Fruit fly (Drosophila melanogaster): ENCODE data around the gene jvl.

Gene jvl

dm6 chr3R:14744339-14745129 is 3.2 kb downstream of the jvl start (continued):
- TF ChIP-seq CG32767 (GFP tag; IDR thresholded peaks at IDR 0.05), result no peak
- no peak for TF ChIP-seq CG14965 (GFP tag; optimal IDR thresholded peaks at IDR 0.05; ENCODE audit: borderline replicate concordance)
- no peak for TF ChIP-seq CG8765 (GFP tag; IDR thresholded peaks at IDR 0.05)
- TF ChIP-seq sna (GFP tag; IDR thresholded peaks at IDR 0.05; ENCODE audit: partially characterized antibody), result no peak
- no peak for TF ChIP-seq yki (optimal IDR thresholded peaks at IDR 0.05)
- peak; percentile 73 for TF ChIP-seq CG4707 (GFP tag; optimal IDR thresholded peaks at IDR 0.05)
- no peak for TF ChIP-seq tio (GFP tag; optimal IDR thresholded peaks at IDR 0.05)
- no peak for TF ChIP-seq BtbVII (GFP tag; optimal IDR thresholded peaks at IDR 0.05)
- TF ChIP-seq Dbx (GFP tag; IDR thresholded peaks at IDR 0.05), result no peak
- no peak for TF ChIP-seq org-1 (GFP tag; optimal IDR thresholded peaks at IDR 0.05)
- TF ChIP-seq ci (GFP tag; IDR thresholded peaks at IDR 0.05), result no peak
- TF ChIP-seq CG34224 (GFP tag; IDR thresholded peaks at IDR 0.05; ENCODE audit: partially characterized antibody), result no peak
- TF ChIP-seq E2f1 (GFP tag; IDR thresholded peaks at IDR 0.05), result no peak
- TF ChIP-seq dmrt11E (tag; optimal IDR thresholded peaks at IDR 0.05), result peak; percentile 10
- no peak for TF ChIP-seq CG7357 (GFP tag; IDR thresholded peaks at IDR 0.05)
- no peak for TF ChIP-seq ERR (GFP tag; optimal IDR thresholded peaks at IDR 0.05)
- no peak for TF ChIP-seq sug (tag; optimal IDR thresholded peaks at IDR 0.05)
- TF ChIP-seq fd96Cb (tag; optimal IDR thresholded peaks at IDR 0.05), result peak; percentile 27
- peak; percentile 45 for TF ChIP-seq CG10979 (tag; optimal IDR thresholded peaks at IDR 0.05)
- TF ChIP-seq CrebB (tag; optimal IDR thresholded peaks at IDR 0.05), result no peak
- no peak for TF ChIP-seq CG4617 (GFP tag; optimal IDR thresholded peaks at IDR 0.05; ENCODE audit: borderline replicate concordance)
- no peak for TF ChIP-seq Hmx (GFP tag; optimal IDR thresholded peaks at IDR 0.05)
- TF ChIP-seq B-H1 (GFP tag; IDR thresholded peaks at IDR 0.05), result no peak
- no peak for TF ChIP-seq bbx (GFP tag; IDR thresholded peaks at IDR 0.05; ENCODE audit: partially characterized antibody)
- peak; percentile 35; the same call in 1 of the 2 replicates for TF ChIP-seq vvl (GFP tag; IDR thresholded peaks at IDR 0.05)
- TF ChIP-seq CG17359 (tag; optimal IDR thresholded peaks at IDR 0.05), result peak; percentile 43
- peak; percentile 45 for TF ChIP-seq Asciz (GFP tag; optimal IDR thresholded peaks at IDR 0.05)
- TF ChIP-seq CG9817 (tag; optimal IDR thresholded peaks at IDR 0.05), result no peak
- no peak for TF ChIP-seq Doc3 (GFP tag; IDR thresholded peaks at IDR 0.05; ENCODE audit: partially characterized antibody)
- TF ChIP-seq CG12299 (tag; optimal IDR thresholded peaks at IDR 0.05), result no peak
- TF ChIP-seq kni (GFP tag; optimal IDR thresholded peaks at IDR 0.05), result peak; percentile 12
- TF ChIP-seq TFAM (GFP tag; optimal IDR thresholded peaks at IDR 0.05), result no peak
- TF ChIP-seq CG16815 (GFP tag; optimal IDR thresholded peaks at IDR 0.05), result no peak
- TF ChIP-seq CG14710 (tag; optimal IDR thresholded peaks at IDR 0.05), result peak; percentile 13
- TF ChIP-seq Vsx1 (GFP tag; optimal IDR thresholded peaks at IDR 0.05), result no peak
- TF ChIP-seq CG17186 (GFP tag; optimal IDR thresholded peaks at IDR 0.05), result no peak
- TF ChIP-seq hb (GFP tag; IDR thresholded peaks at IDR 0.05; ENCODE audit: partially characterized antibody), result no peak
- TF ChIP-seq Antp (GFP tag; optimal IDR thresholded peaks at IDR 0.05), result no peak
- TF ChIP-seq al (GFP tag; IDR thresholded peaks at IDR 0.05), result no peak
- no peak for TF ChIP-seq HmgZ (tag; optimal IDR thresholded peaks at IDR 0.05)
- no peak for TF ChIP-seq CG8924 (tag; optimal IDR thresholded peaks at IDR 0.05)
- TF ChIP-seq CG10366 (GFP tag; IDR thresholded peaks at IDR 0.05), result no peak
- TF ChIP-seq CG10321 (GFP tag; IDR thresholded peaks at IDR 0.05), result no peak
- no peak for TF ChIP-seq Trl (optimal IDR thresholded peaks at IDR 0.05)
- TF ChIP-seq Trl (GFP tag; optimal IDR thresholded peaks at IDR 0.05), result peak; percentile 1
- 0 out of 2 replicates have a peak, but pooled peaks have one; percentile 17 for TF ChIP-seq Rx (GFP tag; IDR thresholded peaks at IDR 0.05)
- TF ChIP-seq Neu2 (GFP tag; optimal IDR thresholded peaks at IDR 0.05; ENCODE audit: borderline replicate concordance), result no peak
- no peak for TF ChIP-seq peb (GFP tag; IDR thresholded peaks at IDR 0.05)
- no peak for TF ChIP-seq br (optimal IDR thresholded peaks at IDR 0.05)
- TF ChIP-seq HLH4C (GFP tag; IDR thresholded peaks at IDR 0.05; ENCODE audit: partially characterized antibody), result no peak

Measured in whole organism, embryonic.